Worm (Caenorhabditis elegans): Measurements from ENCODE around the gene clec-66.

ce11 chrII:12928241-12928640 is 24.0 kb downstream of the clec-66 start, which contains the start of gene F58G1.3:
- no peak for TF ChIP-seq lin-14 (GFP tag; optimal IDR thresholded peaks at IDR 0.05)
- no peak for TF ChIP-seq mef-2 (tag; optimal IDR thresholded peaks at IDR 0.05)
- no peak for TF ChIP-seq aly-2 (tag; optimal IDR thresholded peaks at IDR 0.05)
- TF ChIP-seq pqm-1 (tag; optimal IDR thresholded peaks at IDR 0.05), result no peak
- TF ChIP-seq lin-35 (GFP tag; optimal IDR thresholded peaks at IDR 0.05), result no peak

Measured in whole organism, L1 larva.